Worm (Caenorhabditis elegans): ENCODE measurements around the gene tag-131.
A peak's percentile ranks its signal among the peaks of the same experiment; 100 is the strongest.

Gene tag-131

ce11 chrIII:4345034-4345433 is 27.5 kb downstream of the tag-131 start, which contains the start of gene hse-5:
Gene hse-5 (plus strand): TSS chrIII:4345334.
- TF ChIP-seq aly-2 (tag; optimal IDR thresholded peaks at IDR 0.05) (no peak), fos-1 (tag; optimal IDR thresholded peaks at IDR 0.05) (no peak), nhr-21 (tag; optimal IDR thresholded peaks at IDR 0.05) (no peak), lsy-2 (tag; optimal IDR thresholded peaks at IDR 0.05) (no peak), sma-9 (GFP tag; optimal IDR thresholded peaks at IDR 0.05) (no peak), sma-9 (tag; optimal IDR thresholded peaks at IDR 0.05) (no peak), ztf-1 (GFP tag; conservative IDR thresholded peaks at IDR 0.05) (no peak), ceh-16 (tag; optimal IDR thresholded peaks at IDR 0.05) (no peak), nhr-25 (tag; optimal IDR thresholded peaks at IDR 0.05) (no peak), nhr-12 (tag; optimal IDR thresholded peaks at IDR 0.05) (no peak), ztf-4 (tag; optimal IDR thresholded peaks at IDR 0.05) (no peak), sem-4 (tag; optimal IDR thresholded peaks at IDR 0.05) (no peak), C34F6.9 (tag; optimal IDR thresholded peaks at IDR 0.05) (no peak), ceh-82 (tag; optimal IDR thresholded peaks at IDR 0.05) (no peak), snpc-4 (tag; optimal IDR thresholded peaks at IDR 0.05) (no peak), elt-3 (tag; optimal IDR thresholded peaks at IDR 0.05) (no peak), nhr-77 (tag; optimal IDR thresholded peaks at IDR 0.05) (no peak), nhr-129 (tag; optimal IDR thresholded peaks at IDR 0.05) (no peak)

- TF ChIP-seq sma-3 (GFP tag; optimal IDR thresholded peaks at IDR 0.05) (no peak), lin-11 (tag; optimal IDR thresholded peaks at IDR 0.05) (no peak), peb-1 (tag; optimal IDR thresholded peaks at IDR 0.05) (no peak), nhr-237 (tag; optimal IDR thresholded peaks at IDR 0.05) (no peak), ztf-11 (tag; optimal IDR thresholded peaks at IDR 0.05) (no peak), blmp-1 (tag; optimal IDR thresholded peaks at IDR 0.05; ENCODE audit: insufficient read depth) (no peak), mab-5 (tag; optimal IDR thresholded peaks at IDR 0.05) (no peak), elt-1 (tag; optimal IDR thresholded peaks at IDR 0.05) (no peak)
These were observed 32.3 kb downstream of the tag-131 start, which contains the start of gene B0285.6 for ce11 chrIII:4349799-4350198. Gene B0285.6 (plus strand): TSS chrIII:4350099.

- TF ChIP-seq nhr-23 (tag; optimal IDR thresholded peaks at IDR 0.05), result no peak
- no peak for TF ChIP-seq aly-2 (tag; optimal IDR thresholded peaks at IDR 0.05)
- no peak for TF ChIP-seq ztf-4 (tag; optimal IDR thresholded peaks at IDR 0.05)
- no peak for TF ChIP-seq sem-4 (tag; optimal IDR thresholded peaks at IDR 0.05)
- no peak for TF ChIP-seq mab-5 (tag; optimal IDR thresholded peaks at IDR 0.05)
- TF ChIP-seq zag-1 (tag; optimal IDR thresholded peaks at IDR 0.05), result no peak
- no peak for TF ChIP-seq F13H6.1 (tag; optimal IDR thresholded peaks at IDR 0.05)
- TF ChIP-seq blmp-1 (tag; optimal IDR thresholded peaks at IDR 0.05; ENCODE audit: insufficient read depth), result no peak
- no peak for TF ChIP-seq mbf-1 (tag; optimal IDR thresholded peaks at IDR 0.05)
- no peak for TF ChIP-seq elt-1 (tag; optimal IDR thresholded peaks at IDR 0.05)
- no peak for TF ChIP-seq snpc-4 (tag; optimal IDR thresholded peaks at IDR 0.05)
- TF ChIP-seq ztf-11 (tag; optimal IDR thresholded peaks at IDR 0.05), result no peak
- no peak for TF ChIP-seq nhr-21 (tag; optimal IDR thresholded peaks at IDR 0.05)
- TF ChIP-seq fos-1 (tag; optimal IDR thresholded peaks at IDR 0.05), result no peak
- TF ChIP-seq ceh-82 (tag; optimal IDR thresholded peaks at IDR 0.05), result no peak
- no peak for TF ChIP-seq peb-1 (tag; optimal IDR thresholded peaks at IDR 0.05)
- no peak for TF ChIP-seq dmd-4 (tag; optimal IDR thresholded peaks at IDR 0.05)
- TF ChIP-seq sma-9 (GFP tag; optimal IDR thresholded peaks at IDR 0.05), result no peak
- no peak for TF ChIP-seq sma-9 (tag; optimal IDR thresholded peaks at IDR 0.05)
- TF ChIP-seq nhr-6 (tag; optimal IDR thresholded peaks at IDR 0.05), result no peak
These were observed 38.9 kb downstream of the tag-131 start, which contains the start of gene mnp-1 for ce11 chrIII:4356384-4356783. Gene mnp-1 (plus strand): TSS chrIII:4356594.

ce11 chrIII:4357438-4357837 is 39.9 kb downstream of the tag-131 start:
- TF ChIP-seq nhr-129 (tag; optimal IDR thresholded peaks at IDR 0.05) (peak; percentile 22), sma-3 (GFP tag; optimal IDR thresholded peaks at IDR 0.05) (no peak), nhr-237 (tag; optimal IDR thresholded peaks at IDR 0.05) (no peak), fos-1 (tag; optimal IDR thresholded peaks at IDR 0.05) (peak; percentile 78)

- TF ChIP-seq mab-5 (tag; optimal IDR thresholded peaks at IDR 0.05) (peak; percentile 49), lsy-2 (tag; optimal IDR thresholded peaks at IDR 0.05) (peak in 1 of 2 experiments; percentile 15), F13H6.1 (tag; optimal IDR thresholded peaks at IDR 0.05) (peak; percentile 45), R02D3.7 (tag; optimal IDR thresholded peaks at IDR 0.05) (no peak), sma-9 (GFP tag; optimal IDR thresholded peaks at IDR 0.05) (peak; percentile 3), sma-9 (tag; optimal IDR thresholded peaks at IDR 0.05) (no peak), nhr-23 (tag; optimal IDR thresholded peaks at IDR 0.05) (no peak)
These were observed 40.8 kb downstream of the tag-131 start for ce11 chrIII:4358345-4358744.
